Worm (Caenorhabditis elegans): ENCODE measurements around the gene C37C3.18.

- no peak for TF ChIP-seq W03F9.2 (tag; optimal IDR thresholded peaks at IDR 0.05)
- TF ChIP-seq him-1 (tag; optimal IDR thresholded peaks at IDR 0.05), result no peak
- TF ChIP-seq dao-5 (tag; optimal IDR thresholded peaks at IDR 0.05), result no peak
Observed at ce11 chrV:7822655-7823054, 32.1 kb upstream of the C37C3.18 start.
